Worm (Caenorhabditis elegans): ENCODE measurements around the gene C44C11.6.
"Not testable (repeated sequence)": the region's sequence is repeated elsewhere in the genome, so short reads cannot be mapped to it uniquely, and the experiment has no call there.

C44C11.6 gene

DNA sequence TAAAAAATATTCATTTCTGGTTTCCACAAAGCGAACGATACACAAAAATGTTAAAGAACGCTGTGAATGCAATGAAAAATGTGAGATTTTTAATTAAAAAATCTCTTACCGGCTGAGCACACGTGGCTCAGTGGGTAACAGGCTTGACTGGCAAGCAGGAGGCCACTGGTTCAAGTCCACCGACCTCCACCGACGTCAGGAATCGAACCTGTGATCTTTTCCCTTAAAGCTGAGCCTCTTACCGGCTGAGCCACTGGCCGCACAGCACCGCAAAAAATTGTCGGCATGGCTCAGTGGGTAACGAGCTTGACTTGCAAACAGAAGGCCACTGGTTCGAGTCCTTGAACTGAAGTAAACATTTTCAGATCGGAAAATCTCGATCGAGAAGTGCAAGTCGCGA is at the start of gene C44C11.6:
Gene C44C11.6 (plus strand): TSS at position 23 of the 400 bp plus-strand sequence.
- no peak for TF ChIP-seq unc-62 (GFP tag; optimal IDR thresholded peaks at IDR 0.05)

DNA sequence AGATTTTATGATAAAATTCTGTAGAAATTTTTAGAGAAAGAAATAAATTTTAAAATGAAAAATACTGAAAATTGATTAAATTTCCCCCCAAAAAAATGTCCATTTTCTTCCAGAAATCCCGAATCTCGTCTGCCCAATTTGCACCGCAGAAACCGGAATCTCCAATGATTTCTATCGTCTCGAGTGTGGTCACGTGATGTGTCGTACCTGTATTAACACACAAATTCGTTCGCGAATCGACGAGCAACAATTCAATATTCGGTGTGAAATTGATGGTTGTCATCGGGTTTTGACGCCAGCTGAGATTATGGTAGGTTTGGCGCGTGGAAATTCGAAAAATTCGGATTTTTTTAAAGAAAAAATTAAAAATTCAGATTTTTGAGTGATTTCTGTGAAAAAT is 48.0 kb upstream of the C44C11.6 start:
- TF ChIP-seq unc-62 (GFP tag; optimal IDR thresholded peaks at IDR 0.05) = no peak

DNA sequence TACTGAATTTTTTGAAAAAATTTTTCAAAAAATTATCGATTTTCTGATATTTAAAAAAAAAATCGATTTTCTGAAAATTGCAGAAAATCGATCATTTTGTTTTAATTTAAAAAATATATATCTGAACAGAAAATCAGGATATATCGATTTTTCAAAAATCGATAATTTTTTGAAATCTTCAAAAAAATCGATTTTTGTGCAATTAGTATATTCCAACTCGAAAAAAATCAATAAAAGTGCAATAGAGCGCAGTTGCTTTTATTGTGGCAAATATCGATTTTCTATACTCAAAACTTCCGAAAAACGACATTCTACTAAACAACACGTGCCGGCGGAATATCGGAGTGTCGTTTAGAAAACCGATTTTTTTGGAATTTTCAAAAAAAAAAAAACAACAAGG is 43.9 kb upstream of the C44C11.6 start:
- no peak for TF ChIP-seq unc-62 (GFP tag; optimal IDR thresholded peaks at IDR 0.05)

DNA sequence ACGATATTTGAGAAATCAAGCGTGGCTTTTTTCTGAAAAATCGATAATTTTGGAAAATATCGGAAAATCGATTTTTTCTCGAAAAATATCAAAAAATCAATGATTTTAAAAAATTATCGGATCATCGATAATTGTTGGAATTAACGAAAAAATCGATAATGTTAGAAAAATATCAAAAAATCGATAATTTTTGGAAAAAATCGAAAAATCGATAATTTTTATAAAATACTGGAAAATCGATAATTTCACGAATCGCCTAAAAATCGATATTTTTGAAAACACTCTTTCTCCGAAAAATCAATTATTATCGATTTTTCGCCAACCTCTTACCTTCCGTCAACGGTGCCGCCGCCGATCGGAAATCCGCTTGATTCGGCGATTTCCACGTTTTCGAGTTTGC is 43.4 kb upstream of the C44C11.6 start:
- no peak for TF ChIP-seq unc-62 (GFP tag; optimal IDR thresholded peaks at IDR 0.05)

DNA sequence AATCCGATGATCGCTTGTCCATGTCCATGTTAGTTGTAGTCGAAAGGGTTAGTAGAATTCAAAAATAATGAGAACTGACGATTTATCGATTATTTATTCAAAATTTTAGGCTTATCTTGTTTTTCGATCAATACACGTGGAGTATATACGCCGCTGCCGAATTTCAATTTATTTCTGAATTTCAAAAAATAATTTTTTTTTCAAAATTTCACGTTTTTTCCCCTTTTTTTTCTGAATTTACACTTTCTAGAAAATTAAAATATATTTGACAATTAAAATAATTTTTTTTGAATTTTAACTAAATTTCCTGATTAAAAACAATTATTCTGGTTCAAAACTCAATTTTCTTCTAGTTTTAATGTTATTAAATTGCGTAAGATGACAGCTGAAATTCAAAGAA is 42.3 kb upstream of the C44C11.6 start, which contains the start of gene C50E10.1:
Gene C50E10.1 (minus strand): TSS at position 101 of the 400 bp plus-strand sequence.
- TF ChIP-seq unc-62 (GFP tag; optimal IDR thresholded peaks at IDR 0.05) = no peak

DNA sequence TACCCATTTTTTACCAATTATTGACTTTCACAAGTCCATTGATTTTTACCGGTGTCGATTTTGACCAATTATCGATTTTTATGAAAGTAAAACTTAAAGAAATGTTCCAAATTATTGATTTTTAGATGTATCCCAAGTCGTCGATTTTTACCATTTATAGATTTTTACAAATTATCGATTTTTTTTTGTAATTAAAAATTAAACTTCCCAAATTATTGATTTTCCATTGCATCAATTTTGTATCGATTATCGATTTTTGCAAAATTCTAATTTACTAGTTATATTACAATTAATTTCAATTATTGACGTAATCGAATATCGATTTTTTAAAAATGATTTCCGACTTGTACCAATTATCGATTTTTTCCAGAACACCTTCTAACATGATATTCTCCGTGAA is 41.5 kb upstream of the C44C11.6 start, which contains the start of gene sre-50:
Gene sre-50 (plus strand): TSS at position 384 of the 400 bp plus-strand sequence.
- no peak for TF ChIP-seq unc-62 (GFP tag; optimal IDR thresholded peaks at IDR 0.05)

DNA sequence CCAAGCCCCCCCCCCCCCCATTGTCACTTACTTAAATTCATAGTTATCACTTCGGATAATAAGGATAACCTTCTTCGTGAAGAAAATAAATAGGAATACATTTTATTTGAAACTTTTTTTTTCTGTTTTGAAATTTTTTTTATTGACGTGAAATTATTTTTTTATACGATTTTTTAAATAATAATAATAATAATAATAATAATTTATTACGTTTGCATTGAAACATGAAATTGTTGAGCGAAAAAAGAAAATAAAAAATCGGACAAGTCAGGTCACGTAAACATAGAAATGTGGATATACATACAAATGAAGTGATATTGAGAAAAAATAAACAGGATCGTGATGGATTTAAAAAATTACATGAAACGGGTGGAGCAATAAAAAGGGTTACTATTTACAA is 35.0 kb upstream of the C44C11.6 start, which contains the start of gene C50E10.2:
Gene C50E10.2 (minus strand): TSS at position 101 of the 400 bp plus-strand sequence.
- TF ChIP-seq unc-62 (GFP tag; optimal IDR thresholded peaks at IDR 0.05) = no peak

DNA sequence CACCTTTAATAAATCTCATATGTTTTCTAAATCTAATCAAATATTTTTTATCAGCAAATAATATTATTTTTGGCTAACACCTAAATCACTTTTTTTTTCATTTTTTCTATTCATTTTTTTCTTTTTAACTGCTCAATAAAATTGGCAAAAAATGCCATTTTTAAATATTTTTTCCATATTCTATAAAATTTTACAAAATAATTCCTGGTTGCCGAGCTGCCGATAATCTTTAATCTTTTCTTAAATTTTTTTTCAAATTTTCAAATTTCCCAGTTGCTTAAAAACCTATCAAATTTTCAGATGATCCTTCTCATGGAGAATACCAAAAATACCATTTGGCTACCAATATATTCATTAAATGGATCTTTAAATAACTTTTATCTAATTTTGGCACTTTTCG is 33.0 kb upstream of the C44C11.6 start, which contains the start of gene sre-51:
Gene sre-51 (plus strand): TSS at position 301 of the 400 bp plus-strand sequence.
- TF ChIP-seq unc-62 (GFP tag; optimal IDR thresholded peaks at IDR 0.05) = no peak

DNA sequence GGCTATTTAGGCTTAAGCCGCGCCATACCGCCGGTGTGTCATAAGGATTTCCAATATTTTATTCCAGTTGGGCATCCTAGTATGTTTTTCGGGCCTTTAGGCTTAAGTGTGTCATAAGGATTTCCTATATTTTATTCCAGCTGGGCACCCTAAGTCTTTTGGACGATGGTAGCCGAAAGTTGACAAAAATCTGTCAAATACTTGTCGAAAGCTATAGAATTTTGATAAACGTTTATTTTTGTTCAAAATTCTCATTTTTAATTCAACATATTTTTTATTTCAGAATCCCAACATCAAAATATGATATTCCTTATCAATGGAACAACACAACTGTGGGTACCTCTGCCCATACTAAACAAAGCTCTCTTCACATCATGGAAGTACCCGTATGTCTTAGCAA is 26.1 kb upstream of the C44C11.6 start, which contains the start of gene sre-49:
Gene sre-49 (plus strand): TSS at position 301 of the 400 bp plus-strand sequence.
- TF ChIP-seq unc-62 (GFP tag; optimal IDR thresholded peaks at IDR 0.05) = not testable (repeated sequence)

DNA sequence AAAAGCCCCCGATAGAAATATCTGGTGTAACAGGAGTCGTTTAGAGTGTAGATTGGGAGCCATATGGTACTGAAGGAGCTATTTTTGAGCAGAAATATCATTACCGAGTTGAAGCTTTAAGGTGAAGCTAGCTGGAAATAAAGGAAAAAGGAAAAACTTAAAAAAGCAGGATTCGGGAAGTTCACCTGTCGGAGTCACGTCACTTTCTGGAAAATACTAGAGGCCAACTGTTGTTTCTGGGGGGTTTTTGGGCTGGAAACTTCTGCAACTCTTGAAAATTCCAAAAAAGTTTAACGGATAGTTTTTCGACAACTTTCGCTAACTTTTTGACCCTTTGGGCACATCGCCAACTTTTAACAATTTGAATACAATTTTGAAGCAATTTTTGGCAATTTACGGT is 21.3 kb upstream of the C44C11.6 start, which contains the start of gene sre-53:
Gene sre-53 (minus strand): TSS at position 101 of the 400 bp plus-strand sequence.
- no peak for TF ChIP-seq unc-62 (GFP tag; optimal IDR thresholded peaks at IDR 0.05)

DNA sequence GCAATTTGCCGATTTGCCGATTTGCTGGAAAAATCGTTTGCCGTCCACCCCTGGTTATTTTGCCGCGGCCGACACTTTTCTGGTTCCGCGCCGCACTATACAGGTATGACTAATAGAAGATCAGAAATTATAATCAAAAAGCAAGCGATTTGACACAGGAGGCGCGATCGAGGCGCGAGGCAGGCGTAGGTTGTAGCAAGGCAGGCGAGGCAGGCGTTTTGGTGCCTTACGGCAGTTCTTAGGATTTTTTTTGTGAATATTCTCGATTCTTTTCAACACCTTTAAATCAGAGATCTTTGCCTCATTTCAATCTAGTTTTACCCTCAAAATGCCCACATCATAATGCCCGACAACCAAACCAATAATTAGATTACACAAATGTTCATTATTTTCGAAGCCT is 20.4 kb upstream of the C44C11.6 start, which contains the start of gene sre-56:
Gene sre-56 (plus strand): TSS at position 301 of the 400 bp plus-strand sequence.
- TF ChIP-seq unc-62 (GFP tag; optimal IDR thresholded peaks at IDR 0.05) = no peak

DNA sequence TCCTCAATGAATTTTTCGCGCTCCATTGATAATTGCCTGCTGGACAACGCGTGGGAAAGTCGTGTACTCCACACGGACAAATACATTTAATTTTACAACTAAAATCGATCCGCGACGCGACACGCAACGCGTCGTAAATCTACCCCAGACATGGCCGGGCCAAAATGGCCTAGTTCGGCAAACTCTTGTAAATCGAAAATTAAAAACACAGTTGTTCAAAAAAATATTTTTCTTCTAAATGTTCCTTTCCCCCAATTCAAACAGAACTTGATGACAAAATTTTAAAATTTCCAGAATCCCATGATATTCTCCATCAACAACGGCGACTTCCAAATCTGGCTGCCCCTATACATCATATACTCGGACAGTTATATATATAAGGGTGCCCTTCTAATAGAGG is 15.6 kb upstream of the C44C11.6 start, which contains the start of gene sre-55:
Gene sre-55 (plus strand): TSS at position 301 of the 400 bp plus-strand sequence.
- no peak for TF ChIP-seq unc-62 (GFP tag; optimal IDR thresholded peaks at IDR 0.05)

DNA sequence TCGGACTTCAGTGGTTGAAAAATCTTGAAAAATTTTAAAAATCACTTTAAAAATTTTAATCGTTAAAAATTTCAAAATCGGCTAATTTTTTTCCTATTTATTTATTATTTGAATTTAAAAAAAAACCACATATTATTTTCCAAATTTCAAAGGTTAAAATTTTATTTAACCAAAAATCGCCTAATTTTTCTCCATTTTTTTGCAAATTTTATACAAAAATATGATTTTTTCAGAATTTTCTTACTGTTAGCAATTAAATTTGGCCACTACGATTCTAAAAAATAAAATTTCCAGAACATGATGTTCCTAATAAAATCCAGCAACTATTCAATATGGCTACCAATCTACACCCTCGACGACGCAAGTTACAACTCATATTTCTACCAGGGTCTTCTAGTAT is 12.0 kb upstream of the C44C11.6 start, which contains the start of gene sre-54:
Gene sre-54 (plus strand): TSS at position 301 of the 400 bp plus-strand sequence.
- TF ChIP-seq unc-62 (GFP tag; optimal IDR thresholded peaks at IDR 0.05) = no peak

DNA sequence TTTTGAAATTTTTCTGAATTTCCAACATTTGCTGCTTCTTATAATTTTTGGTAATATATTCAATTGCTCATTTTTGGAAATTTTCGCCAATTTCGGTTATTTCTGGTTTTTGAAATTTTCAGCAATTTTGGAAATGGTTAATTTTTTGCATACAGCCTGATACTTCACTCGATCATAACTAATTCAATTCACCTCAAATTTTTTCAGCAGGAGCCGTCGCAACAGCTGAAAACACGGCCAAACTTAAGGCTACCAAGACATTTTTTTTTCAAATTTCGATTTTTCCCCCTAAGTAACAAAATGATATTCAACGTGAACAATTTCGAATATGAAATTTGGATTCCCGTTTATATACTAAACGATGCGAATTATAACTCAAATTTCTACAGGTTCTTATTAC is 9.2 kb upstream of the C44C11.6 start, which contains the start of gene sre-52:
Gene sre-52 (plus strand): TSS at position 301 of the 400 bp plus-strand sequence.
- TF ChIP-seq unc-62 (GFP tag; optimal IDR thresholded peaks at IDR 0.05) = no peak

DNA sequence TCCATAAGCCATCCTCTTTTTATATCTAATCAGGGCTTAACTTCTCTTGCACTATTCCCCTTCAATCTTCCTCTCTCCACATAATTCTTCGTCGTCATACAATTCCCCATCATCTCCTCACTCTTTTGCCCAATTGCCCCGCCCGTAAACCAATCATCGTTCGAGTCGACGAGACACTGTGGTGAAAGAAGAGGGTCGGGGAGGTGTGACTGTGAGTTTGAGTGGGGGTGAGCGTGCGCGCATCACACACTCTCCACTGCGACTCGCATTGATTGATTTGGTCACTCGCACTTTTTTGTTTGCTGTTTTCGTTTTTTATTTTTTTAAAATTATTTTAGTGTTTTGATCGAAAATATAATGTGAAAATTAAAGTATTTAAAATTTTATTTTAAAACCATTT is 5.5 kb upstream of the C44C11.6 start:
- TF ChIP-seq unc-62 (GFP tag; optimal IDR thresholded peaks at IDR 0.05) = no peak

DNA sequence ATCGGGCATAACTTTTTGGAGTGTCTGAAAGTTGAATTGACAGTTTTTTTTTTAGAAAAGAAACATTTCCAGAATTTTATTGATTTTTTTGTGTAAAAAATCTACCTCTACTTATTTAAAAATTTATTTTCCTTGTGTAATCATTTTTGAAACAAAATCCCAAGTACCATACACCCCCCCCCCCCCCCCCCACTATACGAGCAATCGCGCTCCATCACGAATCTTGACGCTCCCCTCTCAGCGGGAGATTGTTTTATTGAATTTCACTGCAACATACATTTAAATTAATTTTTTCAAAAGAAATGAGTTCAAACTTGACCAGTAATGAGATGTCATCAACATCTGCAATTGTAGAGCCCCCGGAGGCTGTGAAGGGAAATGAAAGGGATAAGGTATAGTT is 5.0 kb upstream of the C44C11.6 start, which contains the start of gene sop-2:
Gene sop-2 (plus strand): TSS at position 301 of the 400 bp plus-strand sequence.
- no peak for TF ChIP-seq unc-62 (GFP tag; optimal IDR thresholded peaks at IDR 0.05)

DNA sequence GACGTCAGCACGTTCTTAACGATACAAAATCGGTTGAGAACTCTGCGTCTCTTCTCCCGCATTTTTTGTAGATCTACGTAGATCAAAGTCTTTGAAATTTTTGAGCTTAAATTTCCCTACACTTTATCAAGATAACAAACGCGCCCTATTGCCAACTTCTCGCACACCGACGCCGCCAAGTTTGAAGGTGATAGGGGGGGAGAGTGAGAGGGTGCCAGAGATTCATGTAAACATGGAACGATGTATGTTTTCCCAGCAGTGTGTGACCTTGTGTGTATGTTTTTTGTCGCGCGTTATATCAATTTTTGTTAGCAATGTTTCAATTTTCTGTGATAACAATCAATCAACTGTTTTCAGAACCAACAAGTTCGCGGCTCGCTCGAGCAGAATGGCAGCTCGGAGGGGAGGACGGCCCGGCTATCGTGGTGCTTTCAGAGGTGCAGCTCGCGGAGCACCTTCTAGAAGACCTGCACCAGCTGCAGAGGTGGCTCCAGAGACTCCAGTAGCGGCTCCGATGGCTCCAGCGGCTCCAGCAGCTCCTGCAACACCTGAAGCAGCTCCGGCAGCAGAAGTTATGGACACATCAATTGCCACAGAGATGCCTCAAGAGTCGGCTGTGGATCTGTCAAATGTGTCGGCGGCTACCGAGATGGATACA is 2.9 kb upstream of the C44C11.6 start:
- TF ChIP-seq unc-62 (GFP tag; optimal IDR thresholded peaks at IDR 0.05) = no peak

Measured in whole organism, dauer.